Worm (Caenorhabditis elegans) whole organism, young adult: ENCODE results near the gene fkb-1.
A peak's percentile ranks its signal among the peaks of the same experiment; 100 is the strongest.

Experiments used
- C06A6.2 ChIP-seq: fragments of 200-800 bp; sonication (Bioruptor generic); conservative IDR thresholded peaks from 2 replicates; pipeline ENCODE4 v1.3.6; 2022; ENCODE audit warnings: missing genetic modification characterization, missing compliant biosample characterization
- D2030.7 ChIP-seq: fragments of 200-800 bp; sonication (Bioruptor generic); IDR thresholded peaks from 2 replicates; pipeline ENCODE4 v1.3.6; 2022; ENCODE audit warnings: missing genetic modification reagents, missing genetic modification characterization, missing compliant biosample characterization
- F37B4.10 ChIP-seq: fragments of 200-800 bp; sonication (Bioruptor generic); IDR thresholded peaks from 2 replicates; pipeline ENCODE4 v1.3.6; 2022; ENCODE audit warnings: missing genetic modification characterization, missing compliant biosample characterization
- F39B2.1 ChIP-seq: fragments of 200-800 bp; sonication (Bioruptor generic); IDR thresholded peaks from 2 replicates; pipeline ENCODE4 v1.3.6; 2022; ENCODE audit warnings: missing genetic modification reagents, missing genetic modification characterization, missing compliant biosample characterization
- Y53G8AR.9 ChIP-seq: fragments of 200-800 bp; sonication (Bioruptor generic); conservative IDR thresholded peaks from 2 replicates; pipeline ENCODE4 v1.3.6; 2022; ENCODE audit warnings: missing genetic modification reagents, missing genetic modification characterization, missing compliant biosample characterization
- Y79H2A.3 ChIP-seq: fragments of 200-800 bp; sonication (Bioruptor generic); conservative IDR thresholded peaks from 2 replicates; pipeline ENCODE4 v1.3.6; 2022; ENCODE audit warnings: missing genetic modification reagents, missing genetic modification characterization, missing compliant biosample characterization
- ZK185.1 ChIP-seq: sonication (generic microtip); optimal IDR thresholded peaks from 2 replicates; lab custom pipeline; 2016; ENCODE audit warnings: mild to moderate bottlenecking, missing genetic modification characterization, missing compliant biosample characterization; ENCODE audit not compliant: poor library complexity, severe bottlenecking
- athp-1 ChIP-seq: sonication (generic microtip); optimal IDR thresholded peaks from 2 replicates; lab custom pipeline; 2017; ENCODE audit warnings: mild to moderate bottlenecking, missing genetic modification characterization, missing compliant biosample characterization
- ceh-27 ChIP-seq: fragments of 200-800 bp; sonication (Bioruptor generic); optimal IDR thresholded peaks from 2 replicates; lab custom pipeline; 2018; ENCODE audit warnings: mild to moderate bottlenecking, missing genetic modification characterization, moderate library complexity, missing compliant biosample characterization
- dox-1 ChIP-seq: fragments of 200-800 bp; sonication (Bioruptor generic); IDR thresholded peaks from 2 replicates; pipeline ENCODE4 v1.3.6; 2022; ENCODE audit warnings: missing genetic modification reagents, missing genetic modification characterization, missing compliant biosample characterization
- dpl-1 ChIP-seq: fragments of 150-350 bp; optimal IDR thresholded peaks from 2 replicates; lab custom pipeline; 2014; ENCODE audit warnings: missing biosample characterization, missing genetic modification reagents, missing genetic modification characterization
- ekl-4 ChIP-seq: fragments of 200-800 bp; sonication (Bioruptor generic); IDR thresholded peaks from 2 replicates; pipeline ENCODE4 v1.3.6; 2022; ENCODE audit warnings: missing genetic modification reagents, missing genetic modification characterization, missing compliant biosample characterization
- ets-4 ChIP-seq: fragments of 200-800 bp; sonication (Bioruptor generic); optimal IDR thresholded peaks from 2 replicates; lab custom pipeline; 2018; ENCODE audit warnings: mild to moderate bottlenecking, missing genetic modification characterization, missing compliant biosample characterization
- gei-17 ChIP-seq: fragments of 200-800 bp; sonication (Bioruptor generic); optimal IDR thresholded peaks from 2 replicates; lab custom pipeline; 2018; ENCODE audit warnings: mild to moderate bottlenecking, missing genetic modification characterization, missing compliant biosample characterization
- hmg-1.2 ChIP-seq: fragments of 200-800 bp; sonication (Bioruptor generic); IDR thresholded peaks from 2 replicates; pipeline ENCODE4 v1.3.6; 2022; ENCODE audit warnings: missing genetic modification reagents, missing genetic modification characterization, missing compliant biosample characterization
- hrde-1 ChIP-seq: sonication (generic microtip); optimal IDR thresholded peaks from 2 replicates; lab custom pipeline; 2016; ENCODE audit warnings: missing genetic modification characterization, mild to moderate bottlenecking, missing compliant biosample characterization, moderate library complexity, missing genotype, missing genetic modification reagents, borderline replicate concordance
- lag-1 ChIP-seq: fragments of 200-800 bp; sonication (Bioruptor generic); IDR thresholded peaks from 2 replicates; pipeline ENCODE4 v1.3.6; 2022; ENCODE audit warnings: missing genetic modification reagents, missing genetic modification characterization, missing compliant biosample characterization
- lin-35 ChIP-seq, 3 experiments: fragments of 150-350 bp in 2 of 3; sonication (generic microtip) in 1 of 3; optimal IDR thresholded peaks; 2 replicates each; lab custom pipeline; 2014 to 2018; ENCODE audit warnings: missing biosample characterization in 3 of 3, missing genetic modification characterization in 3 of 3, missing genetic modification reagents in 3 of 3
- lin-40 ChIP-seq: sonication (generic microtip); optimal IDR thresholded peaks from 2 replicates; lab custom pipeline; 2016; ENCODE audit warnings: missing genetic modification characterization, mild to moderate bottlenecking, missing compliant biosample characterization, missing genotype, missing genetic modification reagents
- lir-1 ChIP-seq: fragments of 200-800 bp; sonication (Bioruptor generic); conservative IDR thresholded peaks from 2 replicates; pipeline ENCODE4 v1.3.6; 2022; ENCODE audit warnings: missing genetic modification reagents, missing genetic modification characterization, missing compliant biosample characterization
- lsl-1 ChIP-seq: fragments of 200-800 bp; sonication (Bioruptor generic); optimal IDR thresholded peaks from 2 replicates; lab custom pipeline; 2018; ENCODE audit warnings: mild to moderate bottlenecking, missing genetic modification characterization, moderate library complexity, missing compliant biosample characterization
- lsy-27 ChIP-seq: sonication (generic microtip); optimal IDR thresholded peaks from 2 replicates; lab custom pipeline; 2017; ENCODE audit warnings: missing genetic modification characterization, mild to moderate bottlenecking, missing compliant biosample characterization, antibody characterized with exemption, missing genotype, borderline replicate concordance; ENCODE audit not compliant: insufficient read depth
- mel-28 ChIP-seq: sonication (generic microtip); optimal IDR thresholded peaks from 2 replicates; lab custom pipeline; 2016; ENCODE audit warnings: borderline replicate concordance, mild to moderate bottlenecking, missing genetic modification characterization, missing compliant biosample characterization
- nfyb-1 ChIP-seq: fragments of 200-800 bp; sonication (Bioruptor generic); IDR thresholded peaks from 2 replicates; pipeline ENCODE4 v1.3.6; 2022; ENCODE audit warnings: missing genetic modification reagents, missing genetic modification characterization, missing compliant biosample characterization
- nhr-80 ChIP-seq: sonication (generic microtip); optimal IDR thresholded peaks from 2 replicates; lab custom pipeline; 2016; ENCODE audit warnings: missing genetic modification characterization, missing compliant biosample characterization
- nhr-90 ChIP-seq: sonication (generic microtip); optimal IDR thresholded peaks from 2 replicates; lab custom pipeline; 2016; ENCODE audit warnings: missing genotype, mild to moderate bottlenecking, missing genetic modification characterization, missing compliant biosample characterization
- rpc-1 ChIP-seq, 2 experiments: fragments of 150-350 bp in 1 of 2; sonication (generic microtip) in 1 of 2; optimal IDR thresholded peaks; 2 replicates each; lab custom pipeline; 2014 to 2018; ENCODE audit warnings: missing biosample characterization in 1 of 2, missing genetic modification characterization in 1 of 2, missing genetic modification reagents in 1 of 2, missing genotype in 1 of 2
- sea-2 ChIP-seq: fragments of 200-800 bp; sonication (Bioruptor generic); IDR thresholded peaks from 2 replicates; pipeline ENCODE4 v1.3.6; 2022; ENCODE audit warnings: missing genetic modification characterization, missing compliant biosample characterization
- snpc-1.1 ChIP-seq: sonication (generic microtip); optimal IDR thresholded peaks from 2 replicates; lab custom pipeline; 2017; ENCODE audit warnings: missing genetic modification characterization, mild to moderate bottlenecking, missing compliant biosample characterization, antibody characterized with exemption, moderate library complexity, missing genotype, missing genetic modification reagents; ENCODE audit not compliant: insufficient read depth
- snpc-1.3 ChIP-seq: sonication (generic microtip); optimal IDR thresholded peaks from 2 replicates; lab custom pipeline; 2017; ENCODE audit warnings: missing genetic modification characterization, mild to moderate bottlenecking, missing compliant biosample characterization, antibody characterized with exemption, moderate library complexity, missing genotype, missing genetic modification reagents; ENCODE audit not compliant: insufficient read depth
- snpc-3.4 ChIP-seq: sonication (generic microtip); optimal IDR thresholded peaks from 2 replicates; lab custom pipeline; 2017; ENCODE audit warnings: missing genetic modification characterization, mild to moderate bottlenecking, missing compliant biosample characterization, antibody characterized with exemption, moderate library complexity, missing genotype, missing genetic modification reagents
- snpc-4 ChIP-seq, 5 experiments: fragments of 150-350 bp in 1 of 5; sonication (generic microtip) in 4 of 5; optimal IDR thresholded peaks; 2 replicates each; lab custom pipeline; 2014 to 2018; ENCODE audit warnings: missing genetic modification characterization in 5 of 5, missing biosample characterization in 3 of 5, antibody characterized with exemption in 2 of 5, mild to moderate bottlenecking in 2 of 5, missing compliant biosample characterization in 2 of 5, missing genotype in 2 of 5, moderate library complexity in 2 of 5, missing genetic modification reagents in 1 of 5
- somi-1 ChIP-seq: fragments of 200-800 bp; sonication (Bioruptor generic); optimal IDR thresholded peaks from 2 replicates; lab custom pipeline; 2018; ENCODE audit warnings: mild to moderate bottlenecking, missing genetic modification characterization, missing compliant biosample characterization
- sptf-2 ChIP-seq: fragments of 200-800 bp; sonication (Bioruptor generic); optimal IDR thresholded peaks from 2 replicates; lab custom pipeline; 2018; ENCODE audit warnings: mild to moderate bottlenecking, missing genetic modification characterization, missing compliant biosample characterization
- tbp1 ChIP-seq: fragments of 200-800 bp; sonication (Bioruptor generic); optimal IDR thresholded peaks from 2 replicates; lab custom pipeline; 2018; ENCODE audit warnings: mild to moderate bottlenecking, missing genetic modification characterization, missing compliant biosample characterization
- unc-130 ChIP-seq: sonication (generic microtip); optimal IDR thresholded peaks from 2 replicates; lab custom pipeline; 2016; ENCODE audit warnings: missing genetic modification reagents, missing genetic modification characterization, missing compliant biosample characterization
- xnd-1 ChIP-seq: sonication (generic microtip); optimal IDR thresholded peaks from 2 replicates; lab custom pipeline; 2016; ENCODE audit warnings: missing genotype, missing genetic modification reagents, missing genetic modification characterization, missing compliant biosample characterization
- zfh-2 ChIP-seq: fragments of 200-800 bp; sonication (Bioruptor generic); conservative IDR thresholded peaks from 2 replicates; pipeline ENCODE4 v1.3.6; 2022; ENCODE audit warnings: missing genetic modification reagents, missing genetic modification characterization, missing compliant biosample characterization
- zim-3 ChIP-seq: sonication (generic microtip); optimal IDR thresholded peaks from 2 replicates; lab custom pipeline; 2017; ENCODE audit warnings: mild to moderate bottlenecking, missing genetic modification characterization, moderate library complexity, missing compliant biosample characterization

Gene fkb-1

ce11 chrIV:11068314-11068713 lies 31.9 kb downstream of the fkb-1 start:
- TF ChIP-seq unc-130: no peak
- no peak for TF ChIP-seq lir-1 (GFP tag; lab: Robert Waterston, UW)
- TF ChIP-seq tbp1 (GFP tag; lab: Kevin White, UChicago): no peak
- no peak for TF ChIP-seq ceh-27
- TF ChIP-seq hmg-1.2: no peak

ce11 chrIV:11070895-11071294 lies 34.5 kb downstream of the fkb-1 start:
- TF ChIP-seq ceh-27: peak; percentile 5
- peak; percentile 32 for TF ChIP-seq ZK185.1 (tag; lab: Kevin White, UChicago)

- TF ChIP-seq ceh-27 (no peak), rpc-1 (optimal IDR thresholded peaks at IDR 0.05; lab: Kevin White, UChicago) (no peak), rpc-1 (tag; optimal IDR thresholded peaks at IDR 0.05; lab: Kevin White, UChicago) (no peak), D2030.7 (no peak), nhr-90 (no peak), ets-4 (GFP tag; lab: Kevin White, UChicago) (no peak), sea-2 (GFP tag; lab: Robert Waterston, UW) (no peak), zim-3 (no peak), ZK185.1 (tag; lab: Kevin White, UChicago) (no peak), dox-1 (GFP tag; lab: Robert Waterston, UW) (no peak), Y79H2A.3 (GFP tag; lab: Robert Waterston, UW) (no peak), F39B2.1 (GFP tag; lab: Robert Waterston, UW) (no peak), lsy-27 (tag; lab: Kevin White, UChicago) (no peak)
Measured at ce11 chrIV:11078482-11078881, 42.1 kb downstream of the fkb-1 start, which contains the start of gene Y5F2A.4. TSS of gene Y5F2A.4 (minus strand) at chrIV:11078582.

ce11 chrIV:11080823-11081285 lies 44.5 kb downstream of the fkb-1 start, which contains the start of gene atg-7:
TSS of gene atg-7 (minus strand) at chrIV:11081055.
- TF ChIP-seq lin-35 (GFP tag; optimal IDR thresholded peaks at IDR 0.05; lab: Kevin White, UChicago) (peak in 1 of 3 experiments; percentile 13), zfh-2 (GFP tag; lab: Robert Waterston, UW) (no peak), ceh-27 (peak; percentile 36), C06A6.2 (no peak), snpc-3.4 (no peak), Y53G8AR.9 (GFP tag; lab: Robert Waterston, UW) (peak; percentile 40; the same call in 1 of the 2 replicates), hmg-1.2 (peak; percentile 34; the same call in 1 of the 2 replicates), sea-2 (GFP tag; lab: Robert Waterston, UW) (no peak), D2030.7 (no peak; the same call in 1 of the 2 replicates), ekl-4 (GFP tag; lab: Robert Waterston, UW) (peak; percentile 78), dox-1 (GFP tag; lab: Robert Waterston, UW) (no peak), gei-17 (GFP tag; lab: Kevin White, UChicago) (peak; percentile 4), dpl-1 (GFP tag; lab: Kevin White, UChicago) (no peak), lsl-1 (GFP tag; lab: Kevin White, UChicago) (peak; percentile 17), xnd-1 (tag; lab: Kevin White, UChicago) (peak; percentile 28), snpc-1.3 (tag; lab: Kevin White, UChicago) (peak; percentile 1), nhr-80 (tag; lab: Kevin White, UChicago) (no peak), ZK185.1 (tag; lab: Kevin White, UChicago) (no peak), mel-28 (no peak), nhr-90 (peak; percentile 7), lin-40 (peak; percentile 14), F37B4.10 (GFP tag; lab: Robert Waterston, UW) (no peak), lag-1 (GFP tag; lab: Robert Waterston, UW) (no peak), snpc-4 (GFP tag; optimal IDR thresholded peaks at IDR 0.05; lab: Kevin White, UChicago) (no peak), snpc-4 (tag; optimal IDR thresholded peaks at IDR 0.05; lab: Kevin White, UChicago) (peak in 2 of 4 experiments; percentile 37 to 41), athp-1 (tag; lab: Kevin White, UChicago) (peak; percentile 35), somi-1 (GFP tag; lab: Kevin White, UChicago) (peak; percentile 12), hrde-1 (tag; lab: Kevin White, UChicago) (peak; percentile 74), sptf-2 (GFP tag; lab: Kevin White, UChicago) (no peak), nfyb-1 (GFP tag; lab: Robert Waterston, UW) (peak; percentile 63; the same call in 1 of the 2 replicates), snpc-1.1 (no peak)
